Worm (Caenorhabditis elegans): ENCODE measurements around the gene ZK632.9.

DNA sequence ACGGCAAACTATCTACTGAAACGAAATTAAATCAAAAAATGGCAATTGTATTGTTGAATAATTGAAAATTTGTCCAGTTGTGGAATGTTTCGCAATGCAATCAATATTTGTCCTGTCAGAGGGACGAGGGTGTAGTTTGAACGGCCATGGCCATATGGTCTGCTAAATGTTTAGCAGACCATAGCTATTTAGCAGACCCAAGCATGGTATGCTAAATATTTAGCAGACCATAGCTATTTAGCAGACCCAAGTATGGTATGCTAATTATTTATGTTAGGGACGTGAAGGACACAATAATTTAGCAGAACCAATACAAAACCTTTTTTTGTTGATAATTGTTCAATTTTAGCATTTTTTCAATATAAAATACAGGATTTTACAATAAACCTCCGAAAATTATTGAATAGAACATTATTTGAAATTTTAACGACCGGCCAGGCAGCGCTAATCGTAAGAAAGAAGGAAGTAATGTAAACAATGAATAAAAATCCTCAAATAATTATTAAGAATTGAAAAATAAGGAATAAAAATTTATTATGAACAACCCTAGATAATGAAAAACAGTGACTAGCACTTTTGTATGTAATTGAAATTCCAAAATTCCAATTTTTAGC, 20.1 kb downstream of the ZK632.9 start, which contains the start of gene riok-3:
- TF ChIP-seq fos-1 (tag; optimal IDR thresholded peaks at IDR 0.05): no peak
- no peak for TF ChIP-seq nhr-237 (tag; optimal IDR thresholded peaks at IDR 0.05)
- no peak for TF ChIP-seq ama-1 (optimal IDR thresholded peaks at IDR 0.05)
- TF ChIP-seq unc-62 (GFP tag; optimal IDR thresholded peaks at IDR 0.05): no peak
- no peak for TF ChIP-seq mdl-1 (tag; optimal IDR thresholded peaks at IDR 0.05)
- no peak for TF ChIP-seq nhr-11 (tag; optimal IDR thresholded peaks at IDR 0.05)
- no peak for TF ChIP-seq snpc-4 (tag; optimal IDR thresholded peaks at IDR 0.05)
- no peak for TF ChIP-seq nhr-25 (tag; optimal IDR thresholded peaks at IDR 0.05)
- no peak for TF ChIP-seq lin-39 (tag; optimal IDR thresholded peaks at IDR 0.05)
- no peak for TF ChIP-seq elt-3 (tag; optimal IDR thresholded peaks at IDR 0.05)
- TF ChIP-seq gmeb-1 (tag; optimal IDR thresholded peaks at IDR 0.05): peak; percentile 19
- peak; percentile 46 for TF ChIP-seq ztf-4 (tag; optimal IDR thresholded peaks at IDR 0.05)
- no peak for TF ChIP-seq unc-55 (GFP tag; optimal IDR thresholded peaks at IDR 0.05)
- TF ChIP-seq ZK546.5 (tag; optimal IDR thresholded peaks at IDR 0.05): no peak

All from whole organism, L2 larva.